Fruit fly (Drosophila melanogaster) whole organism, pupa: ENCODE measurements around the gene CG11893.

Source experiments
- CG10348 ChIP-seq: fragments of 200-800 bp; sonication (Bioruptor generic); IDR thresholded peaks from 2 replicates; pipeline ENCODE4 v1.3.6; 2022; ENCODE audit warnings: missing biosample characterization, missing genetic modification characterization
- CG12605 ChIP-seq: fragments of 200-800 bp; sonication (Bioruptor generic); IDR thresholded peaks from 2 replicates; pipeline ENCODE4 v1.3.6; 2022; ENCODE audit warnings: missing biosample characterization, missing genetic modification characterization
- CG13204 ChIP-seq: fragments of 200-800 bp; sonication (Bioruptor generic); optimal IDR thresholded peaks from 2 replicates; lab custom pipeline; 2018; ENCODE audit warnings: missing biosample characterization, mild to moderate bottlenecking, missing genetic modification characterization, moderate library complexity
- CG14655 ChIP-seq: fragments of 200-800 bp; sonication (Bioruptor generic); optimal IDR thresholded peaks from 3 replicates; lab custom pipeline; 2017; ENCODE audit warnings: mild to moderate bottlenecking, missing biosample characterization, missing genetic modification reagents, missing genetic modification characterization
- CG15710 ChIP-seq: fragments of 200-800 bp; sonication (Bioruptor generic); optimal IDR thresholded peaks from 2 replicates; lab custom pipeline; 2018; ENCODE audit warnings: missing biosample characterization, mild to moderate bottlenecking, missing genetic modification characterization, moderate library complexity
- CG17806 ChIP-seq: fragments of 200-800 bp; sonication (Bioruptor generic); optimal IDR thresholded peaks from 2 replicates; lab custom pipeline; 2018; ENCODE audit warnings: missing biosample characterization, mild to moderate bottlenecking, missing genetic modification characterization, moderate library complexity
- CG32121 ChIP-seq: fragments of 200-800 bp; sonication (Bioruptor generic); IDR thresholded peaks from 2 replicates; pipeline ENCODE4 v1.3.6; 2022; ENCODE audit warnings: missing biosample characterization, missing genetic modification characterization
- CG34367 ChIP-seq: fragments of 200-800 bp; sonication (Bioruptor generic); optimal IDR thresholded peaks from 2 replicates; lab custom pipeline; 2018; ENCODE audit warnings: missing biosample characterization, mild to moderate bottlenecking, missing genetic modification characterization
- CG4496 ChIP-seq: fragments of 200-800 bp; sonication (Bioruptor generic); IDR thresholded peaks from 3 replicates; pipeline ENCODE4 v1.3.6; 2022; ENCODE audit warnings: missing biosample characterization, missing genetic modification characterization
- CG8159 ChIP-seq: fragments of 200-800 bp; sonication (Bioruptor generic); optimal IDR thresholded peaks from 3 replicates; lab custom pipeline; 2018; ENCODE audit warnings: missing biosample characterization, mild to moderate bottlenecking, missing genetic modification characterization, moderate library complexity
- CG8301 ChIP-seq: fragments of 200-800 bp; sonication (Bioruptor generic); optimal IDR thresholded peaks from 2 replicates; lab custom pipeline; 2018; ENCODE audit warnings: missing biosample characterization, mild to moderate bottlenecking, missing genetic modification characterization
- CG9948 ChIP-seq: fragments of 200-800 bp; sonication (Bioruptor generic); optimal IDR thresholded peaks from 2 replicates; lab custom pipeline; 2018; ENCODE audit warnings: missing biosample characterization, mild to moderate bottlenecking, missing genetic modification characterization, moderate library complexity
- D1 ChIP-seq: fragments of 200-800 bp; sonication (Bioruptor generic); optimal IDR thresholded peaks from 2 replicates; lab custom pipeline; 2018; ENCODE audit warnings: missing biosample characterization, mild to moderate bottlenecking, missing genetic modification characterization, moderate library complexity
- EcR ChIP-seq: fragments of 200-800 bp; sonication (Bioruptor generic); optimal IDR thresholded peaks from 3 replicates; lab custom pipeline; 2019; ENCODE audit warnings: missing biosample characterization, missing genetic modification characterization, mild to moderate bottlenecking, moderate library complexity, missing genetic modification reagents
- Ets98B ChIP-seq: fragments of 200-800 bp; sonication (Bioruptor generic); IDR thresholded peaks from 2 replicates; pipeline ENCODE4 v1.3.6; 2022; ENCODE audit warnings: missing biosample characterization, missing genetic modification characterization
- Pif1A ChIP-seq: fragments of 200-800 bp; sonication (Bioruptor generic); optimal IDR thresholded peaks from 3 replicates; lab custom pipeline; 2016; ENCODE audit warnings: missing biosample characterization, missing genetic modification characterization
- Pif1B ChIP-seq: fragments of 200-800 bp; sonication (Bioruptor generic); optimal IDR thresholded peaks from 3 replicates; lab custom pipeline; 2016; ENCODE audit warnings: missing biosample characterization, missing genetic modification characterization
- Snoo ChIP-seq: fragments of 200-800 bp; sonication (Bioruptor generic); optimal IDR thresholded peaks from 3 replicates; lab custom pipeline; 2017; ENCODE audit warnings: missing biosample characterization, mild to moderate bottlenecking, missing genetic modification characterization, inconsistent platforms
- fd96Ca ChIP-seq: fragments of 200-800 bp; sonication (Bioruptor generic); IDR thresholded peaks from 3 replicates; pipeline ENCODE4 v1.3.6; 2022; ENCODE audit warnings: missing biosample characterization, missing genetic modification characterization
- gl ChIP-seq: fragments of 200-800 bp; sonication (Bioruptor generic); optimal IDR thresholded peaks from 2 replicates; lab custom pipeline; 2018; ENCODE audit warnings: missing biosample characterization, mild to moderate bottlenecking, missing genetic modification characterization
- rn ChIP-seq: fragments of 200-800 bp; sonication (Bioruptor generic); IDR thresholded peaks from 2 replicates; pipeline ENCODE4 v1.3.6; 2022; ENCODE audit warnings: missing biosample characterization, missing genetic modification characterization

The CG11893 gene

DNA sequence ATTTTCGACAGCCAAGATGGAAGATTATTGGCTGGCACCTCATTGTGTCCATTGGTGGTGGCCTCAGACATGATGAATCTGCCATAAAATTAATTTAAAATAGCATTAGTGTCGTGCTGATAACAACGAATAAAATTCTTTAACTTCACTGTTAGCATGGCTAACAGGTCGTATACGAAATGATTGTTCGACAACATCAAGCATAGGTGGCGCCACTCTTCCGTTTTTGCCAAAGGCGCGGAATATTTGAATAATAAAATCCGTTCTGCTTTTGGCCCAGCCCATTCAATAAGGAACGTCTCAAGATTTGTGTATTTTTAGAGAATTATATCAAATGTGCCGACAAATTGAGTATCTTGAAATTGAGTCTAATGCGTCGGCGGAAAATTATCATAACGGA, 22.9 kb downstream of the CG11893 start:
- no peak for TF ChIP-seq Pif1A
- no peak for TF ChIP-seq fd96Ca (GFP tag; lab: Robert Waterston, UW)
- TF ChIP-seq, all 21 proteins: peak for 0

DNA sequence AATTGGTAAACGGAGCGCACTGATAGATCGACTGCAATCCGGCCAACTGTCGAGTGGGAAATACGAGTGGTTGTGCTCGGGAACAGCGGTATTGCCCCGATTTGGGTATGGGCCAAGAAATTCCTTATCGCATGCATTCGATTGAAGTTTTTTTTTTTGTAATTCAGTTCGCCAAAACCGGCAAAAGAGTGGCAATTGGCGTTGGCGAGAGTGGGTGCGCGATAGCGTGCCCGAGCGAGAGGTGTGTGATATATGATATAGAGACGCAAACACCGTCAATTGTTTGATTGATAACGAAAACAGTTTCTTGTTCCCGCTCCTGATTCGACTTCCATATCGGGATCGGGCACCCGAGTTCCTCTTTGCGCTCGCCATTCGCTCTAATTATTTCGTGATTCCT, 24.1 kb downstream of the CG11893 start, which contains the start of gene CG31087:
CG31087 (minus strand) TSS at position 63 of the 400 bp plus-strand sequence.
- TF ChIP-seq CG10348 (GFP tag; lab: Robert Waterston, UW), result no peak
- no peak for TF ChIP-seq CG34367 (tag; lab: Kevin White, UChicago)
- no peak for TF ChIP-seq gl (tag; lab: Kevin White, UChicago)
- TF ChIP-seq CG17806, result no peak
- TF ChIP-seq CG8301 (tag; lab: Kevin White, UChicago), result no peak
- TF ChIP-seq EcR (GFP tag; lab: Kevin White, UChicago), result no peak
- no peak for TF ChIP-seq CG4496 (GFP tag; lab: Robert Waterston, UW)
- TF ChIP-seq fd96Ca (GFP tag; lab: Robert Waterston, UW), result no peak
- no peak for TF ChIP-seq CG32121 (GFP tag; lab: Robert Waterston, UW)
- TF ChIP-seq Pif1B (GFP tag; lab: Kevin White, UChicago), result no peak

dm6 chr3R:25316016-25316415, 26.3 kb downstream of the CG11893 start, which contains the start of gene CG10559:
TSS of gene CG10559 (minus strand) at chr3R:25316116.
- TF ChIP-seq Pif1B (GFP tag; lab: Kevin White, UChicago) (no peak), CG9948 (tag; lab: Kevin White, UChicago) (no peak), Snoo (tag; lab: Kevin White, UChicago) (no peak), CG15710 (tag; lab: Kevin White, UChicago) (no peak), Ets98B (GFP tag; lab: Robert Waterston, UW) (no peak), CG13204 (GFP tag; lab: Kevin White, UChicago) (no peak), Pif1A (no peak), CG17806 (no peak), CG8301 (tag; lab: Kevin White, UChicago) (no peak), EcR (GFP tag; lab: Kevin White, UChicago) (no peak), rn (GFP tag; lab: Robert Waterston, UW) (no peak), CG34367 (tag; lab: Kevin White, UChicago) (no peak), fd96Ca (GFP tag; lab: Robert Waterston, UW) (no peak), D1 (no peak), CG32121 (GFP tag; lab: Robert Waterston, UW) (no peak), CG14655 (no peak), CG4496 (GFP tag; lab: Robert Waterston, UW) (no peak), CG10348 (GFP tag; lab: Robert Waterston, UW) (no peak)
- TF ChIP-seq, all 21 proteins: peak for 0

DNA sequence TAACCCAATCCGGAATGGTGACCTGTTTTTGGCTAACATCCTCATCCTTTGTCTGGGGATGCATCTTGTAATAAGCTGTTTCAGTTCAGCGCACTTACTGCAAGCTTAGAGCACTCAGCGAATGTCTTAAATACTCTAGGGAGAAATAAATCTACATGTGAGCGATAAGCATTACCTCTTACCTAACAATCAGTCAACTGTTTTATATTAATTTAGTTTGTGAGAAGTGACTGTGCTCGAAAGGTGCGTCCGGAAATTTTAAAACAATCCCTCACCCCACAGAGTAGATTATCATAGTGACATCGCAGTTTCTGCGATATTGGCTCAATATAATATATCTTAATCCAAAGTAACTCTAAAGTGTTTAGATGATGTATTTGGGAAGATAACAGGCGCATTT, 28.3 kb downstream of the CG11893 start, which contains the start of gene CG10553:
CG10553 (minus strand) TSS at position 101 of the 400 bp plus-strand sequence.
- TF ChIP-seq gl (tag; lab: Kevin White, UChicago), result no peak
- TF ChIP-seq rn (GFP tag; lab: Robert Waterston, UW), result no peak
- no peak for TF ChIP-seq Pif1A
- no peak for TF ChIP-seq CG15710 (tag; lab: Kevin White, UChicago)
- TF ChIP-seq CG8159, result no peak
- TF ChIP-seq CG8301 (tag; lab: Kevin White, UChicago), result no peak
- no peak for TF ChIP-seq CG9948 (tag; lab: Kevin White, UChicago)
- TF ChIP-seq CG4496 (GFP tag; lab: Robert Waterston, UW), result no peak
- TF ChIP-seq CG12605 (GFP tag; lab: Robert Waterston, UW), result no peak
- no peak for TF ChIP-seq CG34367 (tag; lab: Kevin White, UChicago)
- TF ChIP-seq Snoo (tag; lab: Kevin White, UChicago), result no peak
- TF ChIP-seq CG32121 (GFP tag; lab: Robert Waterston, UW), result no peak
- no peak for TF ChIP-seq Pif1B (GFP tag; lab: Kevin White, UChicago)
- TF ChIP-seq CG14655, result no peak
- no peak for TF ChIP-seq fd96Ca (GFP tag; lab: Robert Waterston, UW)
- TF ChIP-seq CG17806, result no peak
- no peak for TF ChIP-seq Ets98B (GFP tag; lab: Robert Waterston, UW)
- no peak for TF ChIP-seq D1
- TF ChIP-seq CG13204 (GFP tag; lab: Kevin White, UChicago), result no peak

- TF ChIP-seq CG4496 (GFP tag; lab: Robert Waterston, UW) (no peak), CG14655 (no peak), CG10348 (GFP tag; lab: Robert Waterston, UW) (no peak), CG12605 (GFP tag; lab: Robert Waterston, UW) (no peak), Pif1A (no peak), EcR (GFP tag; lab: Kevin White, UChicago) (no peak), CG15710 (tag; lab: Kevin White, UChicago) (no peak), D1 (no peak), CG8301 (tag; lab: Kevin White, UChicago) (no peak), CG32121 (GFP tag; lab: Robert Waterston, UW) (no peak), Snoo (tag; lab: Kevin White, UChicago) (no peak), Ets98B (GFP tag; lab: Robert Waterston, UW) (no peak), Pif1B (GFP tag; lab: Kevin White, UChicago) (no peak)
Observed at dm6 chr3R:25320051-25320705, 30.5 kb downstream of the CG11893 start, which contains the start of gene CG10560. TSS of gene CG10560 (minus strand) at chr3R:25320101.

DNA sequence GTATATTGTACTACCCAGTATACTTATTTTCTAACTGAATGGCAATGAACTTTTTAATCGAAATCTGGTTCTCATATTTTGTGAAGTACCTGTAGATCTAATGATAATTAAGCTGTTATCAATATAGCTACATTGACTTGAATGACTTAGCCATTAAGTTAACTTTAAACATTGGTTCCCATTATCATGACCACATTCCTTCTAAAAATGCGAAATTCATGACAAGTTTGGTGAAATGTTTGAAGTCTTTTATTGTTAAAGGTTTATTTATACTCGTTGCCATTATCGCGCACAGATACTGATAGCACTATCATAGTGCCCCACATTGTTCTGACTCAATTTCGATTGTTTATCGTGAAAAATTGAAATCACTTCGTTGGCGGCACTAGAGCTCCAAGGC, 31.2 kb downstream of the CG11893 start:
- no peak for TF ChIP-seq CG14655
- no peak for TF ChIP-seq gl (tag; lab: Kevin White, UChicago)
- TF ChIP-seq CG8301 (tag; lab: Kevin White, UChicago), result no peak
- TF ChIP-seq CG4496 (GFP tag; lab: Robert Waterston, UW), result no peak
- TF ChIP-seq CG34367 (tag; lab: Kevin White, UChicago), result no peak
- no peak for TF ChIP-seq rn (GFP tag; lab: Robert Waterston, UW)
- no peak for TF ChIP-seq CG13204 (GFP tag; lab: Kevin White, UChicago)
- no peak for TF ChIP-seq fd96Ca (GFP tag; lab: Robert Waterston, UW)
- TF ChIP-seq CG15710 (tag; lab: Kevin White, UChicago), result no peak
- no peak for TF ChIP-seq EcR (GFP tag; lab: Kevin White, UChicago)
- no peak for TF ChIP-seq Pif1A
- no peak for TF ChIP-seq CG17806
- no peak for TF ChIP-seq D1
- TF ChIP-seq CG10348 (GFP tag; lab: Robert Waterston, UW), result no peak
- TF ChIP-seq Pif1B (GFP tag; lab: Kevin White, UChicago), result no peak
- no peak for TF ChIP-seq CG9948 (tag; lab: Kevin White, UChicago)
- TF ChIP-seq Ets98B (GFP tag; lab: Robert Waterston, UW), result no peak
- TF ChIP-seq, all 21 proteins: peak for 0
